Worm (Caenorhabditis elegans): ENCODE results near the gene pkg-2.
A peak's percentile ranks its signal among the peaks of the same experiment; 100 is the strongest.

DNA sequence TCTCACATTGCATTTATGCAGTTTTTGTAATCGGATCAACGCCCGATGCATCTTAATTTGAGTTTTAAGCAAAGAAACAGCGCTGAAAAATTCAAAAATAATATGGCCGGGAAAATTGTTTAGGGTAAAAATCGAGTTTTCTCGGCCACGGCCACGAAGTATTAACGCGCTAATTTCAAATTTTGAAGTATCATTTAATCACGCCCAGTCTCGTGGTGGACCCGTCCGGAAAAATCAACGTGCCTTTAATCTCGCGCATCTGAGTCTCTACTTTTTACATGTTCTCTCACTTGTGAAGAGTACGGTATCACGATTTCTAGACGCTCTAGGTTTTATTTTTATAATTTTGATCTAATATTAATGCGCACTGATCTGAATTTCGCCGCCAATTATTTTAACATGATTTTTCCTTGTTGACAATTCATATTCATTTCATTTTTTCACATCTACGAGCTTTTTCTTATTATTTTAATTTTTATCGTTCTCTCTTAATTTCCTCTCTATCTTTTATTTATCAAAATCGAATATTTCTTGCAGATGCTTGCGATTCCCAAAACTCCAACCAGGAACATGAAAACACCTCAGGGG is 21.8 kb upstream of the pkg-2 start, which contains the start of the genes acdh-13 and mesp-1:
- TF ChIP-seq lin-11 (tag; optimal IDR thresholded peaks at IDR 0.05) (no peak), pat-9 (tag; optimal IDR thresholded peaks at IDR 0.05) (no peak), tbx-2 (tag; optimal IDR thresholded peaks at IDR 0.05) (peak; percentile 38)

Measured in whole organism, late embryonic.